Worm (Caenorhabditis elegans): ENCODE measurements around the gene rle-1.
"Not testable (repeated sequence)": the region's sequence is repeated elsewhere in the genome, so short reads cannot be mapped to it uniquely, and the experiment has no call there.

ce11 chrIII:10986438-10986837 is 50.4 kb downstream of the rle-1 start:
- TF ChIP-seq nhr-11 (tag; optimal IDR thresholded peaks at IDR 0.05); egl-5 (tag; optimal IDR thresholded peaks at IDR 0.05); nfya-1 (tag; optimal IDR thresholded peaks at IDR 0.05; ENCODE audit: insufficient read depth); nhr-12 (tag; optimal IDR thresholded peaks at IDR 0.05): not testable (repeated sequence)

Measured in whole organism, L3 larva.